Worm (Caenorhabditis elegans) whole organism, mixed stage, embryonic: ENCODE data around the gene F01F1.14.

Source experiments
- drap-1 ChIP-seq: fragments of 200-800 bp; sonication (Bioruptor generic); optimal IDR thresholded peaks from 3 replicates; lab custom pipeline; 2018; ENCODE audit warnings: mild to moderate bottlenecking, missing genetic modification characterization, missing compliant biosample characterization
- elt-1 ChIP-seq: sonication (generic microtip); optimal IDR thresholded peaks from 2 replicates; lab custom pipeline; 2017; ENCODE audit warnings: missing genetic modification characterization, mild to moderate bottlenecking, missing compliant biosample characterization, antibody characterized with exemption, moderate library complexity, borderline replicate concordance; ENCODE audit not compliant: insufficient read depth
- ham-2 ChIP-seq: fragments of 200-800 bp; sonication (Bioruptor generic); optimal IDR thresholded peaks from 2 replicates; lab custom pipeline; 2018; ENCODE audit warnings: mild to moderate bottlenecking, missing genetic modification characterization, missing compliant biosample characterization
- hlh-1 ChIP-seq: fragments of 150-350 bp; optimal IDR thresholded peaks from 2 replicates; lab custom pipeline; 2014; ENCODE audit warnings: missing biosample characterization, missing genetic modification reagents, missing genetic modification characterization
- lin-13 ChIP-seq: fragments of 150-350 bp; optimal IDR thresholded peaks from 2 replicates; lab custom pipeline; 2014; ENCODE audit warnings: missing biosample characterization, missing genetic modification characterization
- lsy-2 ChIP-seq: fragments of 150-350 bp; optimal IDR thresholded peaks from 2 replicates; lab custom pipeline; 2014; ENCODE audit warnings: missing biosample characterization, missing genetic modification characterization
- nhr-12 ChIP-seq: fragments of 150-350 bp; optimal IDR thresholded peaks from 2 replicates; lab custom pipeline; 2014; ENCODE audit warnings: missing biosample characterization, missing genetic modification characterization
- nhr-28 ChIP-seq: fragments of 150-350 bp; optimal IDR thresholded peaks from 2 replicates; lab custom pipeline; 2014; ENCODE audit warnings: missing biosample characterization, missing genetic modification characterization
- nhr-76 ChIP-seq: sonication (generic microtip); optimal IDR thresholded peaks from 2 replicates; lab custom pipeline; 2017; ENCODE audit warnings: missing biosample characterization, missing genetic modification characterization
- pha-4 ChIP-seq: fragments of 150-350 bp; optimal IDR thresholded peaks from 2 replicates; lab custom pipeline; 2018; ENCODE audit warnings: missing biosample characterization, missing genetic modification reagents, missing genetic modification characterization

ce11 chrIII:5906749-5907148 lies 24.0 kb upstream of the F01F1.14 start, which contains the start of gene erd-2.2:
- TF ChIP-seq ham-2 (no peak), nhr-28 (tag; lab: Kevin White, UChicago) (no peak), elt-1 (tag; lab: Kevin White, UChicago) (no peak), lsy-2 (tag; lab: Kevin White, UChicago) (no peak), pha-4 (tag; lab: Kevin White, UChicago) (no peak), nhr-76 (tag; lab: Kevin White, UChicago) (no peak), nhr-12 (no peak), drap-1 (GFP tag; lab: Kevin White, UChicago) (no peak), hlh-1 (tag; lab: Kevin White, UChicago) (no peak), lin-13 (no peak)
